Worm (Caenorhabditis elegans) whole organism, L1 larva: ENCODE measurements around the gene pinn-1.

Experiments used
- alr-1 ChIP-seq: fragments of 200-800 bp; sonication (Bioruptor generic); optimal IDR thresholded peaks from 2 replicates; lab custom pipeline; 2018; ENCODE audit warnings: borderline replicate concordance, mild to moderate bottlenecking, missing genetic modification characterization, missing compliant biosample characterization
- blmp-1 ChIP-seq: fragments of 150-350 bp; optimal IDR thresholded peaks from 2 replicates; lab custom pipeline; 2014; ENCODE audit warnings: missing biosample characterization, missing genetic modification characterization
- ceh-63 ChIP-seq: fragments of 200-800 bp; sonication (Bioruptor generic); optimal IDR thresholded peaks from 2 replicates; lab custom pipeline; 2018; ENCODE audit warnings: mild to moderate bottlenecking, missing genetic modification characterization, missing compliant biosample characterization
- ceh-82 ChIP-seq, 3 experiments: fragments of 150-350 bp in 1 of 3; sonication (generic microtip) in 2 of 3; optimal IDR thresholded peaks; 2 replicates each; lab custom pipeline; 2014 to 2017; ENCODE audit warnings: missing biosample characterization in 3 of 3, missing genetic modification characterization in 3 of 3
- dpl-1 ChIP-seq, 3 experiments: fragments of 150-350 bp in 2 of 3; sonication (generic microtip) in 1 of 3; optimal IDR thresholded peaks; 2 replicates each; lab custom pipeline; 2014 to 2017; ENCODE audit warnings: missing biosample characterization in 3 of 3, missing genetic modification characterization in 3 of 3, missing genetic modification reagents in 3 of 3
- dsc-1 ChIP-seq: sonication (generic microtip); optimal IDR thresholded peaks from 2 replicates; lab custom pipeline; 2016; ENCODE audit warnings: mild to moderate bottlenecking, missing genetic modification characterization, missing compliant biosample characterization
- efl-1 ChIP-seq, 4 experiments: fragments of 150-350 bp; optimal IDR thresholded peaks in 3 of 4; peaks in 1 of 4; 1 replicate in 1 of 4; 2 replicates in 3 of 4; lab custom pipeline; 2014; ENCODE audit warnings: missing biosample characterization in 2 of 4, missing genetic modification characterization in 2 of 4, missing genetic modification reagents in 2 of 4
- efl-3 ChIP-seq: fragments of 200-800 bp; sonication (Bioruptor generic); optimal IDR thresholded peaks from 2 replicates; lab custom pipeline; 2018; ENCODE audit warnings: mild to moderate bottlenecking, missing genetic modification characterization, missing compliant biosample characterization
- elt-3 ChIP-seq, 6 experiments: fragments of 150-350 bp in 1 of 6; sonication (generic microtip); optimal IDR thresholded peaks; 2 replicates each; lab custom pipeline; 2017 to 2018; ENCODE audit warnings: missing biosample characterization in 6 of 6, missing genetic modification characterization in 6 of 6, inconsistent platforms in 1 of 6
- fkh-4 ChIP-seq: sonication (generic microtip); optimal IDR thresholded peaks from 2 replicates; lab custom pipeline; 2016; ENCODE audit warnings: missing compliant biosample characterization, missing genetic modification characterization, borderline replicate concordance
- grh-1 ChIP-seq: fragments of 200-800 bp; sonication (Bioruptor generic); IDR thresholded peaks from 2 replicates; pipeline ENCODE4 v1.3.6; 2022; ENCODE audit warnings: missing genetic modification reagents, missing genetic modification characterization, missing compliant biosample characterization
- hlh-4 ChIP-seq: sonication (generic microtip); optimal IDR thresholded peaks from 2 replicates; lab custom pipeline; 2016; ENCODE audit warnings: mild to moderate bottlenecking, missing genetic modification characterization, missing compliant biosample characterization
- irx-1 ChIP-seq: sonication (generic microtip); optimal IDR thresholded peaks from 2 replicates; lab custom pipeline; 2016; ENCODE audit warnings: missing genetic modification characterization, missing compliant biosample characterization
- lin-13 ChIP-seq: fragments of 150-350 bp; optimal IDR thresholded peaks from 2 replicates; lab custom pipeline; 2014; ENCODE audit warnings: missing biosample characterization, missing genetic modification reagents, missing genetic modification characterization
- lin-14 ChIP-seq: fragments of 200-800 bp; sonication (Bioruptor generic); optimal IDR thresholded peaks from 2 replicates; lab custom pipeline; 2018; ENCODE audit warnings: mild to moderate bottlenecking, missing genetic modification characterization, moderate library complexity, missing compliant biosample characterization
- lin-35 ChIP-seq, 2 experiments: fragments of 150-350 bp; optimal IDR thresholded peaks; 2 replicates each; lab custom pipeline; 2014; ENCODE audit warnings: missing biosample characterization in 2 of 2, missing genetic modification characterization in 2 of 2, missing genetic modification reagents in 2 of 2
- mep-1 ChIP-seq: fragments of 150-350 bp; optimal IDR thresholded peaks from 2 replicates; lab custom pipeline; 2014; ENCODE audit warnings: missing biosample characterization, missing genetic modification characterization
- nhr-11 ChIP-seq: fragments of 150-350 bp; optimal IDR thresholded peaks from 2 replicates; lab custom pipeline; 2014; ENCODE audit warnings: missing biosample characterization, missing genetic modification characterization
- nhr-19 ChIP-seq: fragments of 200-800 bp; sonication (Bioruptor generic); conservative IDR thresholded peaks from 2 replicates; pipeline ENCODE4 v1.3.6; 2022; ENCODE audit warnings: missing genetic modification characterization, missing compliant biosample characterization
- nhr-20 ChIP-seq: sonication (generic microtip); optimal IDR thresholded peaks from 2 replicates; lab custom pipeline; 2016; ENCODE audit warnings: mild to moderate bottlenecking, missing genetic modification characterization, missing compliant biosample characterization
- nhr-237 ChIP-seq: fragments of 150-350 bp; optimal IDR thresholded peaks from 2 replicates; lab custom pipeline; 2014; ENCODE audit warnings: missing biosample characterization, missing genetic modification characterization
- nhr-28 ChIP-seq: fragments of 150-350 bp; optimal IDR thresholded peaks from 2 replicates; lab custom pipeline; 2014; ENCODE audit warnings: missing biosample characterization, missing genetic modification characterization
- nhr-71 ChIP-seq: sonication (generic microtip); optimal IDR thresholded peaks from 2 replicates; lab custom pipeline; 2016; ENCODE audit warnings: mild to moderate bottlenecking, missing genetic modification characterization, moderate library complexity, missing compliant biosample characterization
- nhr-85 ChIP-seq: sonication (generic microtip); peaks from one replicate; lab custom pipeline; 2016; ENCODE audit warnings: missing genetic modification characterization, inconsistent platforms, missing compliant biosample characterization
- nhr-90 ChIP-seq: sonication (generic microtip); optimal IDR thresholded peaks from 2 replicates; lab custom pipeline; 2016; ENCODE audit warnings: mild to moderate bottlenecking, missing genetic modification characterization, missing compliant biosample characterization; ENCODE audit not compliant: poor library complexity
- pag-3 ChIP-seq: sonication (generic microtip); optimal IDR thresholded peaks from 2 replicates; lab custom pipeline; 2017; ENCODE audit warnings: missing genetic modification characterization, mild to moderate bottlenecking, missing compliant biosample characterization, antibody characterized with exemption, borderline replicate concordance; ENCODE audit not compliant: insufficient read depth
- rnt-1 ChIP-seq: sonication (generic microtip); optimal IDR thresholded peaks from 2 replicates; lab custom pipeline; 2016; ENCODE audit warnings: mild to moderate bottlenecking, missing genetic modification characterization, moderate library complexity, missing compliant biosample characterization
- skn-1 ChIP-seq: fragments of 150-350 bp; optimal IDR thresholded peaks from 2 replicates; lab custom pipeline; 2014; ENCODE audit warnings: missing biosample characterization, missing genetic modification characterization
- snu-23 ChIP-seq: sonication (generic microtip); optimal IDR thresholded peaks from 2 replicates; lab custom pipeline; 2016; ENCODE audit warnings: missing genetic modification characterization, missing compliant biosample characterization
- sup-37 ChIP-seq: fragments of 200-800 bp; sonication (Bioruptor generic); optimal IDR thresholded peaks from 2 replicates; lab custom pipeline; 2018; ENCODE audit warnings: mild to moderate bottlenecking, missing genetic modification characterization, missing compliant biosample characterization
- swsn-7 ChIP-seq: sonication (generic microtip); optimal IDR thresholded peaks from 2 replicates; lab custom pipeline; 2016; ENCODE audit warnings: missing genetic modification characterization, missing compliant biosample characterization
- unc-30 ChIP-seq: sonication (generic microtip); optimal IDR thresholded peaks from 2 replicates; lab custom pipeline; 2017; ENCODE audit warnings: missing biosample characterization, missing genetic modification characterization
- unc-86 ChIP-seq: sonication (generic microtip); optimal IDR thresholded peaks from 2 replicates; lab custom pipeline; 2016; ENCODE audit warnings: missing genetic modification characterization, missing compliant biosample characterization
- ztf-4 ChIP-seq: fragments of 150-350 bp; optimal IDR thresholded peaks from 2 replicates; lab custom pipeline; 2014; ENCODE audit warnings: missing biosample characterization, missing genetic modification characterization

pinn-1 gene

ce11 chrII:2857559-2857958 lies 31.2 kb downstream of the pinn-1 start:
- TF ChIP-seq elt-3 (tag; optimal IDR thresholded peaks at IDR 0.05; lab: Kevin White, UChicago) (peak; percentile 16 to 88 (median 73)), swsn-7 (tag; lab: Kevin White, UChicago) (no peak), nhr-20 (tag; lab: Kevin White, UChicago) (peak; percentile 35), nhr-28 (tag; lab: Kevin White, UChicago) (no peak), dsc-1 (tag; lab: Kevin White, UChicago) (no peak), lin-35 (GFP tag; optimal IDR thresholded peaks at IDR 0.05; lab: Kevin White, UChicago) (no peak), nhr-71 (no peak), lin-14 (GFP tag; lab: Kevin White, UChicago) (peak; percentile 53), nhr-90 (tag; lab: Kevin White, UChicago) (no peak), lin-13 (GFP tag; lab: Kevin White, UChicago) (no peak), snu-23 (GFP tag; lab: Kevin White, UChicago) (peak; percentile 7), blmp-1 (peak; percentile 79), efl-1 (optimal IDR thresholded peaks at IDR 0.05; lab: Kevin White, UChicago) (no peak), efl-1 (GFP tag; optimal IDR thresholded peaks at IDR 0.05 in 1 of 2; lab: Kevin White, UChicago) (peak in 1 of 2 experiments; percentile 66), nhr-85 (peak; percentile 85), pag-3 (tag; lab: Kevin White, UChicago) (peak; percentile 90), alr-1 (tag; lab: Kevin White, UChicago) (no peak), nhr-11 (tag; lab: Kevin White, UChicago) (no peak), rnt-1 (tag; lab: Kevin White, UChicago) (peak; percentile 29), nhr-237 (tag; lab: Kevin White, UChicago) (no peak), mep-1 (tag; lab: Kevin White, UChicago) (no peak), hlh-4 (tag; lab: Kevin White, UChicago) (no peak), irx-1 (tag; lab: Kevin White, UChicago) (no peak), ceh-63 (GFP tag; lab: Kevin White, UChicago) (no peak), sup-37 (GFP tag; lab: Kevin White, UChicago) (no peak)

DNA sequence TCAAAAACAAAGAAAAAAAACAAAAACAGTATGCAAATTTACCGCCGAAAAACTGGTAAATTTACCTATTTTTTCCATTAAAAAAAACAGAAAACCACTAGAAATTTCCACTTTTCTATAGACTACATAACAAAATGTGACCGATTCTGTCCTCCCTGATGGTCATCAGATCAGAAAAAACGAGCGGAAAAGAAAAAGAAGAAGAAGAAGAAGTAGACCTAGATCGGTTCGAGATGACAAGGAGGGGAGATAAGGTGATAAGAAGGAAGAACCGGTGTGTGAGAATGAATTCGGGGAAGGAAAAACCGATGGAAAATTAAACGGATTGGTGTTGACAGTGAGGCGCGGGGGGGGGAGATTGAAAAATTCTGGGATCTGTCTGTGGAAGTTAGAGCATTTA lies 32.7 kb downstream of the pinn-1 start:
- TF ChIP-seq elt-3 (tag; optimal IDR thresholded peaks at IDR 0.05; lab: Kevin White, UChicago) (peak in 3 of 6 experiments; percentile 7 to 84 (median 35)), blmp-1 (peak; percentile 68), nhr-85 (peak; percentile 55), unc-86 (no peak), skn-1 (tag; lab: Kevin White, UChicago) (no peak), lin-35 (GFP tag; optimal IDR thresholded peaks at IDR 0.05; lab: Kevin White, UChicago) (peak in 1 of 2 experiments; percentile 27)
- TF ChIP-seq, all 84 proteins: peak for 4

DNA sequence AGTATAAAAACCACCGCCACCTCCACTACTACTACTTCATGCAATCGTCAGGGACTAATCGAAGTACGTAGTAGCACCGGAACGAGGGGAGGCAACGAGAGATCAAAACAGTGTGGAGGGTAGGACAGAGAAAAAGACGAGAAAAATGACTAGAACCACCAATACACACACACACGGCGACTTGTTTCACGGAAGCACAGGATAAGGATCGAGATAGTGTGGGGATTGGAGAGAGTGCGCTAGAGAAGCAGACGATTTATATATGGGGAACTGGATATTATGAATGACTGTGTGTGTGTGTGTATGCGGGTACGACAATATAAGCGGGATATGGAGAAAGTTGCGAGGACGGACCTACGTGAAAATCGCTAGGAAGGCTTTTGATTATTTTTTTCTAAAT lies 34.0 kb downstream of the pinn-1 start:
- no peak for TF ChIP-seq lin-35 (GFP tag; optimal IDR thresholded peaks at IDR 0.05; lab: Kevin White, UChicago)
- TF ChIP-seq swsn-7 (tag; lab: Kevin White, UChicago): peak; percentile 7
- TF ChIP-seq ztf-4 (tag; lab: Kevin White, UChicago): peak; percentile 20
- no peak for TF ChIP-seq unc-30 (tag; lab: Kevin White, UChicago)
- TF ChIP-seq dpl-1 (GFP tag; optimal IDR thresholded peaks at IDR 0.05; lab: Kevin White, UChicago): peak in 1 of 3 experiments; percentile 10
- peak; percentile 25 for TF ChIP-seq mep-1 (tag; lab: Kevin White, UChicago)
- TF ChIP-seq ceh-82 (tag; optimal IDR thresholded peaks at IDR 0.05; lab: Kevin White, UChicago): no peak
- TF ChIP-seq fkh-4: no peak
- peak in 2 of 6 experiments; percentile 1 to 22 for TF ChIP-seq elt-3 (tag; optimal IDR thresholded peaks at IDR 0.05; lab: Kevin White, UChicago)
- no peak for TF ChIP-seq unc-86
- TF ChIP-seq nhr-90 (tag; lab: Kevin White, UChicago): no peak
- TF ChIP-seq lin-14 (GFP tag; lab: Kevin White, UChicago): peak; percentile 33
- TF ChIP-seq nhr-19: 0 out of 2 replicates have a peak, but pooled peaks have one; percentile 15
- 0 out of 2 replicates have a peak, but pooled peaks have one; percentile 45 for TF ChIP-seq grh-1 (GFP tag; lab: Robert Waterston, UW)
- TF ChIP-seq blmp-1: peak; percentile 74
- TF ChIP-seq hlh-4 (tag; lab: Kevin White, UChicago): no peak
- no peak for TF ChIP-seq efl-3
- TF ChIP-seq nhr-71: peak; percentile 25
- TF ChIP-seq snu-23 (GFP tag; lab: Kevin White, UChicago): peak; percentile 40
- TF ChIP-seq, all 84 proteins: peak for 11
